Worm (Caenorhabditis elegans) whole organism, L3 larva: Measurements from ENCODE around the gene zyx-1.

ENCODE experiments used
- R02D3.7 ChIP-seq: fragments of 150-350 bp; optimal IDR thresholded peaks from 2 replicates; lab custom pipeline; 2014; ENCODE audit warnings: missing biosample characterization, missing genetic modification characterization
- aly-2 ChIP-seq: fragments of 150-350 bp; optimal IDR thresholded peaks from 2 replicates; lab custom pipeline; 2014; ENCODE audit warnings: missing biosample characterization, missing genetic modification characterization
- ceh-28 ChIP-seq: fragments of 150-350 bp; optimal IDR thresholded peaks from 2 replicates; lab custom pipeline; 2014; ENCODE audit warnings: missing biosample characterization, missing genetic modification reagents, missing genetic modification characterization
- ceh-82 ChIP-seq: fragments of 150-350 bp; optimal IDR thresholded peaks from 2 replicates; lab custom pipeline; 2014; ENCODE audit warnings: missing biosample characterization, missing genetic modification characterization
- elt-1 ChIP-seq: fragments of 150-350 bp; optimal IDR thresholded peaks from 2 replicates; lab custom pipeline; 2014; ENCODE audit warnings: missing biosample characterization, missing genetic modification characterization
- elt-2 ChIP-seq: sonication (generic microtip); optimal IDR thresholded peaks from 2 replicates; lab custom pipeline; 2016; ENCODE audit warnings: missing genetic modification reagents, mild to moderate bottlenecking, missing genetic modification characterization, missing compliant biosample characterization
- fkh-10 ChIP-seq: sonication (generic microtip); optimal IDR thresholded peaks from 2 replicates; lab custom pipeline; 2017; ENCODE audit warnings: missing biosample characterization, missing genetic modification reagents, missing genetic modification characterization
- fkh-2 ChIP-seq: fragments of 150-350 bp; optimal IDR thresholded peaks from 2 replicates; lab custom pipeline; 2014; ENCODE audit warnings: missing biosample characterization, missing genetic modification reagents, missing genetic modification characterization
- hmg-11 ChIP-seq: sonication (generic microtip); optimal IDR thresholded peaks from 2 replicates; lab custom pipeline; 2016; ENCODE audit warnings: missing genetic modification characterization, missing compliant biosample characterization
- jun-1 ChIP-seq: fragments of 150-350 bp; optimal IDR thresholded peaks from 2 replicates; lab custom pipeline; 2014; ENCODE audit warnings: missing biosample characterization, missing genetic modification reagents, missing genetic modification characterization
- lin-15B ChIP-seq: fragments of 150-350 bp; optimal IDR thresholded peaks from 2 replicates; lab custom pipeline; 2014; ENCODE audit warnings: missing biosample characterization, missing genetic modification characterization
- lin-39 ChIP-seq: fragments of 150-350 bp; optimal IDR thresholded peaks from 2 replicates; lab custom pipeline; 2018; ENCODE audit warnings: missing biosample characterization, missing genetic modification reagents, missing genetic modification characterization
- lsy-12 ChIP-seq: sonication (generic microtip); optimal IDR thresholded peaks from 2 replicates; lab custom pipeline; 2016; ENCODE audit warnings: mild to moderate bottlenecking, missing genetic modification characterization, missing compliant biosample characterization
- mml-1 ChIP-seq: fragments of 150-350 bp; sonication (generic microtip); optimal IDR thresholded peaks from 3 replicates; lab custom pipeline; 2014; ENCODE audit warnings: missing biosample characterization, missing genetic modification characterization
- nfya-1 ChIP-seq: sonication (generic microtip); optimal IDR thresholded peaks from 2 replicates; lab custom pipeline; 2017; ENCODE audit warnings: missing genetic modification characterization, mild to moderate bottlenecking, missing compliant biosample characterization, antibody characterized with exemption, moderate library complexity; ENCODE audit not compliant: insufficient read depth
- nhr-11 ChIP-seq: fragments of 150-350 bp; optimal IDR thresholded peaks from 2 replicates; lab custom pipeline; 2014; ENCODE audit warnings: missing biosample characterization, missing genetic modification characterization
- nhr-12 ChIP-seq: fragments of 150-350 bp; optimal IDR thresholded peaks from 2 replicates; lab custom pipeline; 2014; ENCODE audit warnings: missing biosample characterization, missing genetic modification characterization
- nhr-23 ChIP-seq: fragments of 150-350 bp; optimal IDR thresholded peaks from 2 replicates; lab custom pipeline; 2014; ENCODE audit warnings: missing biosample characterization, missing genetic modification reagents, missing genetic modification characterization
- nhr-25 ChIP-seq: sonication (generic microtip); optimal IDR thresholded peaks from 2 replicates; lab custom pipeline; 2017; ENCODE audit warnings: missing biosample characterization, missing genetic modification characterization
- nhr-76 ChIP-seq: fragments of 150-350 bp; sonication (generic microtip); optimal IDR thresholded peaks from 5 replicates; lab custom pipeline; 2014; ENCODE audit warnings: missing biosample characterization, missing genetic modification characterization
- nhr-77 ChIP-seq: fragments of 150-350 bp; optimal IDR thresholded peaks from 2 replicates; lab custom pipeline; 2014; ENCODE audit warnings: missing biosample characterization, missing genetic modification characterization
- pha-4 ChIP-seq: fragments of 150-350 bp; optimal IDR thresholded peaks from 2 replicates; lab custom pipeline; 2014; ENCODE audit warnings: missing biosample characterization, missing genetic modification reagents, missing genetic modification characterization
- skn-1 ChIP-seq: fragments of 150-350 bp; optimal IDR thresholded peaks from 2 replicates; lab custom pipeline; 2014; ENCODE audit warnings: missing biosample characterization, missing genetic modification characterization
- tbx-2 ChIP-seq: sonication (generic microtip); optimal IDR thresholded peaks from 2 replicates; lab custom pipeline; 2016; ENCODE audit warnings: mild to moderate bottlenecking, missing genetic modification characterization, missing compliant biosample characterization
- unc-39 ChIP-seq: sonication (generic microtip); optimal IDR thresholded peaks from 4 replicates; lab custom pipeline; 2017; ENCODE audit warnings: missing biosample characterization, missing genetic modification characterization
- unc-62 ChIP-seq: fragments of 150-350 bp; sonication (generic microtip); optimal IDR thresholded peaks from 4 replicates; lab custom pipeline; 2014; ENCODE audit warnings: missing biosample characterization, missing genetic modification reagents, missing genetic modification characterization
- zag-1 ChIP-seq: fragments of 150-350 bp; optimal IDR thresholded peaks from 2 replicates; lab custom pipeline; 2014; ENCODE audit warnings: missing biosample characterization, missing genetic modification characterization
- ztf-4 ChIP-seq: fragments of 150-350 bp; optimal IDR thresholded peaks from 2 replicates; lab custom pipeline; 2014; ENCODE audit warnings: missing biosample characterization, missing genetic modification characterization

zyx-1 gene

ce11 chrII:13056580-13056979, at the start of gene zyx-1:
Gene zyx-1, plus strand, starts transcription at chrII:13056910.
- TF ChIP-seq fkh-10 (GFP tag; lab: Kevin White, UChicago), result no peak
- TF ChIP-seq nfya-1 (tag; lab: Kevin White, UChicago), result no peak
- no peak for TF ChIP-seq lsy-12 (tag; lab: Kevin White, UChicago)
- TF ChIP-seq nhr-23, result no peak
- TF ChIP-seq skn-1 (tag; lab: Kevin White, UChicago), result no peak

- TF ChIP-seq nhr-23 (no peak), aly-2 (tag; lab: Kevin White, UChicago) (no peak), nhr-76 (no peak), nhr-11 (tag; lab: Kevin White, UChicago) (no peak), mml-1 (tag; lab: Kevin White, UChicago) (no peak), R02D3.7 (tag; lab: Kevin White, UChicago) (no peak), lin-15B (no peak), hmg-11 (no peak), lin-39 (tag; lab: Kevin White, UChicago) (no peak), ztf-4 (tag; lab: Kevin White, UChicago) (no peak), nhr-77 (tag; lab: Kevin White, UChicago) (no peak), elt-2 (tag; lab: Kevin White, UChicago) (no peak), nhr-12 (tag; lab: Kevin White, UChicago) (no peak), nhr-25 (tag; lab: Kevin White, UChicago) (peak; percentile 43), tbx-2 (tag; lab: Kevin White, UChicago) (no peak), lsy-12 (tag; lab: Kevin White, UChicago) (no peak), zag-1 (tag; lab: Kevin White, UChicago) (no peak), elt-1 (peak; percentile 85)
Observed at ce11 chrII:13007717-13008461, 48.8 kb upstream of the zyx-1 start, which contains the start of gene oig-2. Gene oig-2, minus strand, starts transcription at chrII:13008164.

ce11 chrII:13012684-13013083, 44.0 kb upstream of the zyx-1 start:
- TF ChIP-seq fkh-2, result no peak

- TF ChIP-seq unc-39 (tag; lab: Kevin White, UChicago) (no peak), lin-39 (tag; lab: Kevin White, UChicago) (peak; percentile 5), zag-1 (tag; lab: Kevin White, UChicago) (no peak), nfya-1 (tag; lab: Kevin White, UChicago) (peak; percentile 12), ceh-28 (peak; percentile 5)
Observed at ce11 chrII:13013966-13014365, 42.7 kb upstream of the zyx-1 start, which contains the start of gene F18A11.5. Gene F18A11.5, minus strand, starts transcription at chrII:13014286.

ce11 chrII:13016381-13016780, 40.3 kb upstream of the zyx-1 start:
- TF ChIP-seq elt-2 (tag; lab: Kevin White, UChicago), result peak; percentile 63
- peak; percentile 56 for TF ChIP-seq nhr-25 (tag; lab: Kevin White, UChicago)
- peak; percentile 3 for TF ChIP-seq R02D3.7 (tag; lab: Kevin White, UChicago)
- peak; percentile 11 for TF ChIP-seq pha-4 (tag; lab: Kevin White, UChicago)
- peak; percentile 15 for TF ChIP-seq lin-15B
- TF ChIP-seq lsy-12 (tag; lab: Kevin White, UChicago), result peak; percentile 50
- peak; percentile 61 for TF ChIP-seq ceh-82 (tag; lab: Kevin White, UChicago)
- TF ChIP-seq nfya-1 (tag; lab: Kevin White, UChicago), result peak; percentile 46
- TF ChIP-seq nhr-23, result peak; percentile 44
- TF ChIP-seq jun-1 (tag; lab: Kevin White, UChicago), result peak; percentile 3
- TF ChIP-seq tbx-2 (tag; lab: Kevin White, UChicago), result peak; percentile 30

ce11 chrII:13022555-13022954, 34.2 kb upstream of the zyx-1 start:
- peak; percentile 2 for TF ChIP-seq unc-62 (GFP tag; lab: Kevin White, UChicago)
- TF ChIP-seq nhr-25 (tag; lab: Kevin White, UChicago), result peak; percentile 59
- no peak for TF ChIP-seq lin-39 (tag; lab: Kevin White, UChicago)
- TF ChIP-seq nhr-12 (tag; lab: Kevin White, UChicago), result no peak
- TF ChIP-seq, all 47 proteins: peak for 2
